Worm (Caenorhabditis elegans) whole organism, late embryonic: Measurements from ENCODE around the gene cutl-26.

Experiments used
- C08G9.2 ChIP-seq: sonication (generic microtip); optimal IDR thresholded peaks from 2 replicates; lab custom pipeline; 2016; ENCODE audit warnings: mild to moderate bottlenecking, missing genetic modification characterization, moderate library complexity, missing compliant biosample characterization
- C38D4.7 ChIP-seq: fragments of 200-800 bp; sonication (Bioruptor generic); optimal IDR thresholded peaks from 2 replicates; lab custom pipeline; 2018; ENCODE audit warnings: mild to moderate bottlenecking, missing genetic modification characterization, moderate library complexity, missing compliant biosample characterization
- F13H6.1 ChIP-seq: sonication (generic microtip); optimal IDR thresholded peaks from 2 replicates; lab custom pipeline; 2016; ENCODE audit warnings: missing genetic modification characterization, missing compliant biosample characterization
- K02D7.2 ChIP-seq: sonication (generic microtip); optimal IDR thresholded peaks from 2 replicates; lab custom pipeline; 2017; ENCODE audit warnings: mild to moderate bottlenecking, missing genetic modification characterization, missing compliant biosample characterization
- K09A11.1 ChIP-seq: sonication (generic microtip); optimal IDR thresholded peaks from 2 replicates; lab custom pipeline; 2017; ENCODE audit warnings: antibody characterized with exemption, mild to moderate bottlenecking, missing genetic modification characterization, missing compliant biosample characterization; ENCODE audit not compliant: insufficient read depth
- Y22D7AL.16 ChIP-seq: sonication (generic microtip); optimal IDR thresholded peaks from 2 replicates; lab custom pipeline; 2016; ENCODE audit warnings: missing genetic modification characterization, missing compliant biosample characterization
- ama-1 ChIP-seq: fragments of 150-350 bp; optimal IDR thresholded peaks from 2 replicates; lab custom pipeline; 2014
- ceh-2 ChIP-seq: sonication (generic microtip); optimal IDR thresholded peaks from 2 replicates; lab custom pipeline; 2016; ENCODE audit warnings: missing genotype, missing genetic modification characterization, missing compliant biosample characterization
- ceh-24 ChIP-seq: sonication (generic microtip); optimal IDR thresholded peaks from 2 replicates; lab custom pipeline; 2016; ENCODE audit warnings: mild to moderate bottlenecking, missing genetic modification characterization, missing compliant biosample characterization
- ceh-34 ChIP-seq: sonication (generic microtip); optimal IDR thresholded peaks from 2 replicates; lab custom pipeline; 2016; ENCODE audit warnings: mild to moderate bottlenecking, missing genetic modification characterization, missing compliant biosample characterization
- ceh-45 ChIP-seq: fragments of 200-800 bp; sonication (Bioruptor generic); IDR thresholded peaks from 2 replicates; pipeline ENCODE4 v1.3.6; 2022; ENCODE audit warnings: missing genetic modification reagents, missing genetic modification characterization, missing compliant biosample characterization
- ceh-48 ChIP-seq: sonication (generic microtip); optimal IDR thresholded peaks from 2 replicates; lab custom pipeline; 2016; ENCODE audit warnings: missing genetic modification characterization, inconsistent platforms, missing compliant biosample characterization
- ceh-6 ChIP-seq: fragments of 200-800 bp; sonication (Bioruptor generic); optimal IDR thresholded peaks from 2 replicates; lab custom pipeline; 2018; ENCODE audit warnings: mild to moderate bottlenecking, missing genetic modification characterization, missing compliant biosample characterization
- ceh-9 ChIP-seq: sonication (generic microtip); optimal IDR thresholded peaks from 2 replicates; lab custom pipeline; 2016; ENCODE audit warnings: mild to moderate bottlenecking, missing genetic modification characterization, inconsistent platforms, missing compliant biosample characterization
- dmd-4 ChIP-seq: sonication (generic microtip); optimal IDR thresholded peaks from 2 replicates; lab custom pipeline; 2016; ENCODE audit warnings: borderline replicate concordance, missing genetic modification characterization, missing compliant biosample characterization
- dve-1 ChIP-seq: sonication (generic microtip); optimal IDR thresholded peaks from 2 replicates; lab custom pipeline; 2017; ENCODE audit warnings: antibody characterized with exemption, mild to moderate bottlenecking, missing genetic modification characterization, missing compliant biosample characterization
- elt-4 ChIP-seq: sonication (generic microtip); optimal IDR thresholded peaks from 2 replicates; lab custom pipeline; 2016; ENCODE audit warnings: missing genetic modification characterization, missing compliant biosample characterization
- ets-4 ChIP-seq: sonication (generic microtip); optimal IDR thresholded peaks from 2 replicates; lab custom pipeline; 2016; ENCODE audit warnings: missing genetic modification characterization, missing compliant biosample characterization
- fax-1 ChIP-seq: sonication (generic microtip); optimal IDR thresholded peaks from 2 replicates; lab custom pipeline; 2016; ENCODE audit warnings: missing genotype, missing genetic modification characterization, missing compliant biosample characterization
- gmeb-2 ChIP-seq: sonication (generic microtip); optimal IDR thresholded peaks from 2 replicates; lab custom pipeline; 2016; ENCODE audit warnings: missing genetic modification characterization, inconsistent platforms, missing compliant biosample characterization
- hlh-13 ChIP-seq: fragments of 200-800 bp; sonication (Bioruptor generic); optimal IDR thresholded peaks from 2 replicates; lab custom pipeline; 2018; ENCODE audit warnings: mild to moderate bottlenecking, missing genetic modification characterization, missing compliant biosample characterization
- hlh-15 ChIP-seq: sonication (generic microtip); optimal IDR thresholded peaks from 2 replicates; lab custom pipeline; 2016; ENCODE audit warnings: missing genetic modification characterization, missing compliant biosample characterization
- hlh-30 ChIP-seq: sonication (generic microtip); optimal IDR thresholded peaks from 2 replicates; lab custom pipeline; 2017; ENCODE audit warnings: antibody characterized with exemption, missing genetic modification characterization, missing compliant biosample characterization; ENCODE audit not compliant: insufficient read depth
- madf-2 ChIP-seq: sonication (generic microtip); optimal IDR thresholded peaks from 2 replicates; lab custom pipeline; 2017; ENCODE audit warnings: missing genetic modification characterization, missing compliant biosample characterization
- nfya-1 ChIP-seq: sonication (generic microtip); optimal IDR thresholded peaks from 2 replicates; lab custom pipeline; 2017; ENCODE audit warnings: missing genetic modification characterization, mild to moderate bottlenecking, missing compliant biosample characterization, antibody characterized with exemption, moderate library complexity
- nhr-232 ChIP-seq: sonication (generic microtip); optimal IDR thresholded peaks from 2 replicates; lab custom pipeline; 2016; ENCODE audit warnings: missing genetic modification characterization, missing compliant biosample characterization
- odd-2 ChIP-seq: sonication (generic microtip); optimal IDR thresholded peaks from 2 replicates; lab custom pipeline; 2017; ENCODE audit warnings: antibody characterized with exemption, mild to moderate bottlenecking, missing genetic modification characterization, missing compliant biosample characterization
- pag-3 ChIP-seq: sonication (generic microtip); optimal IDR thresholded peaks from 2 replicates; lab custom pipeline; 2016; ENCODE audit warnings: missing compliant biosample characterization, missing genetic modification characterization, borderline replicate concordance
- pax-1 ChIP-seq: fragments of 150-350 bp; optimal IDR thresholded peaks from 2 replicates; lab custom pipeline; 2014; ENCODE audit warnings: missing biosample characterization, missing genetic modification characterization
- pha-2 ChIP-seq: sonication (generic microtip); optimal IDR thresholded peaks from 2 replicates; lab custom pipeline; 2017; ENCODE audit warnings: mild to moderate bottlenecking, missing genetic modification characterization, missing compliant biosample characterization
- pqm-1 ChIP-seq: sonication (generic microtip); optimal IDR thresholded peaks from 2 replicates; lab custom pipeline; 2016; ENCODE audit warnings: missing genetic modification characterization, missing compliant biosample characterization
- pros-1 ChIP-seq: fragments of 150-350 bp; optimal IDR thresholded peaks from 2 replicates; lab custom pipeline; 2014; ENCODE audit warnings: missing biosample characterization, missing genetic modification reagents, missing genetic modification characterization
- ref-2 ChIP-seq: sonication (generic microtip); optimal IDR thresholded peaks from 2 replicates; lab custom pipeline; 2016; ENCODE audit warnings: missing genetic modification characterization, missing compliant biosample characterization
- rnt-1 ChIP-seq: sonication (generic microtip); optimal IDR thresholded peaks from 2 replicates; lab custom pipeline; 2016; ENCODE audit warnings: missing genetic modification characterization, missing compliant biosample characterization
- sox-4 ChIP-seq: sonication (generic microtip); optimal IDR thresholded peaks from 2 replicates; lab custom pipeline; 2017; ENCODE audit warnings: mild to moderate bottlenecking, missing genetic modification characterization, inconsistent platforms, missing compliant biosample characterization
- unc-3 ChIP-seq, 2 experiments: fragments of 200-800 bp in 1 of 2; sonication (Bioruptor generic) in 1 of 2; sonication (generic microtip) in 1 of 2; conservative IDR thresholded peaks in 1 of 2; optimal IDR thresholded peaks in 1 of 2; 2 replicates each; pipeline versions ENCODE4 v1.3.6 to Lab custom; 2016 to 2022; ENCODE audit warnings: missing compliant biosample characterization in 2 of 2, missing genetic modification characterization in 2 of 2, missing genetic modification reagents in 1 of 2
- unc-42 ChIP-seq: sonication (generic microtip); optimal IDR thresholded peaks from 2 replicates; lab custom pipeline; 2016; ENCODE audit warnings: missing genotype, missing genetic modification characterization, missing compliant biosample characterization
- unc-55 ChIP-seq: sonication (generic microtip); optimal IDR thresholded peaks from 2 replicates; lab custom pipeline; 2017; ENCODE audit warnings: missing biosample characterization, missing genetic modification reagents, missing genetic modification characterization
- unc-86 ChIP-seq: sonication (generic microtip); optimal IDR thresholded peaks from 2 replicates; lab custom pipeline; 2016; ENCODE audit warnings: missing genetic modification characterization, missing compliant biosample characterization

Gene cutl-26

DNA sequence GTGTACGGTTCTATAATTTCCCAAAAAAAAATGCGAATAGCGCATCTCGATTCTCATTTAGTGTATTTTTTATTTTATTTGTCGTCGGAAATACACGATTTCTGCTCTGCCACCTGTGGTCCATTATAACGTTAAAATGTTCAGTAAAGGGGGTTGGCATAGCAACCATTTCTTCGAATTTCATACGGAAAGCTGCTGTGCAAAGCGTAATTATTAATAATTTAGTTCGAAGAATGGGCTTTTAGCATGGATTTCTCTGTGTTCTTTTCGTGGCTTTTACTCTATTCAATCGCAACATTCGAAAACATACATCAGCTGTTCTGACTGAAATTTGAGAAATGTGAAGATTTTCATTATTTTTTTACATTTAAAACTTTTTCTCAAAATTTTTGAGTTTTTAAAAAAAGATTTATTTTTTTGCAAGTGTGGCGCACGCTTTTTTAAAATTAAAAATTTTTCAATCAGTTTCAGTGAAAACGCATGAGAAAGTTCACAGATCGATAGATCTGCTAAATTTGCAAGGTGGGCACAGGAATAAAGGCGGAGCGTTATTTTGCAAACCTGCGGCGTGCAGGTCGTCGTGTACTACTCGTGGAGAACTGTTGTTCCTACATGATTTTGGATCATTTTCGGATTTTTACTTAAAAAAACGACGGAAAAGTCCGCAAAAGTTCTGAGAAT, 48.9 kb downstream of the cutl-26 start:
- TF ChIP-seq ceh-48 (tag; lab: Kevin White, UChicago) (no peak), ets-4 (tag; lab: Kevin White, UChicago) (no peak), unc-55 (no peak), C38D4.7 (GFP tag; lab: Kevin White, UChicago) (no peak), nhr-232 (no peak), F13H6.1 (no peak), K02D7.2 (no peak)

DNA sequence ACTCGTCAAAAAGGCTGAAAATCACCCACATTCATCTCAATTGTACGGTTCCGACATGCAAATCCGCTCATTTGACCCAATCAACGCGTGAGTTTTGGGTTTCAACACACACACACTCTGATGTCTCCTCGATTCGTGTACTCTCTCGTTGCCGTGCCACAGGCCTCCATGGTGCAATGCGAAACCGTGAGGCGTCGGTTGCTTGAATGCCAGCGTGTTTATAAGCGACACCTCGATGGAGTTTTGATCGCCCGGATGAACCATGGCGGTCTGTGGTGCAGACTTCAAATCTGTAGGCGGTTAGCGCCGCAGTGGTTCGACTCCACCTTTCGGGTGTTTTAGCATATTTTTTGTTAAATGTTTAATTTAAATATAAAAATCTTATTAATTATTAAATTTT, 49.6 kb downstream of the cutl-26 start:
- peak; percentile 63 for TF ChIP-seq ceh-34 (tag; lab: Kevin White, UChicago)
- TF ChIP-seq hlh-30: peak; percentile 20
- TF ChIP-seq Y22D7AL.16 (tag; lab: Kevin White, UChicago): peak; percentile 15
- TF ChIP-seq pros-1 (tag; lab: Kevin White, UChicago): no peak
- peak; percentile 25 for TF ChIP-seq nfya-1 (tag; lab: Kevin White, UChicago)

- TF ChIP-seq dmd-4 (no peak), ceh-48 (tag; lab: Kevin White, UChicago) (no peak), sox-4 (no peak), unc-42 (tag; lab: Kevin White, UChicago) (no peak), K02D7.2 (no peak), C08G9.2 (tag; lab: Kevin White, UChicago) (no peak)
Measured at ce11 chrIV:657046-657445, 50.5 kb downstream of the cutl-26 start.

DNA sequence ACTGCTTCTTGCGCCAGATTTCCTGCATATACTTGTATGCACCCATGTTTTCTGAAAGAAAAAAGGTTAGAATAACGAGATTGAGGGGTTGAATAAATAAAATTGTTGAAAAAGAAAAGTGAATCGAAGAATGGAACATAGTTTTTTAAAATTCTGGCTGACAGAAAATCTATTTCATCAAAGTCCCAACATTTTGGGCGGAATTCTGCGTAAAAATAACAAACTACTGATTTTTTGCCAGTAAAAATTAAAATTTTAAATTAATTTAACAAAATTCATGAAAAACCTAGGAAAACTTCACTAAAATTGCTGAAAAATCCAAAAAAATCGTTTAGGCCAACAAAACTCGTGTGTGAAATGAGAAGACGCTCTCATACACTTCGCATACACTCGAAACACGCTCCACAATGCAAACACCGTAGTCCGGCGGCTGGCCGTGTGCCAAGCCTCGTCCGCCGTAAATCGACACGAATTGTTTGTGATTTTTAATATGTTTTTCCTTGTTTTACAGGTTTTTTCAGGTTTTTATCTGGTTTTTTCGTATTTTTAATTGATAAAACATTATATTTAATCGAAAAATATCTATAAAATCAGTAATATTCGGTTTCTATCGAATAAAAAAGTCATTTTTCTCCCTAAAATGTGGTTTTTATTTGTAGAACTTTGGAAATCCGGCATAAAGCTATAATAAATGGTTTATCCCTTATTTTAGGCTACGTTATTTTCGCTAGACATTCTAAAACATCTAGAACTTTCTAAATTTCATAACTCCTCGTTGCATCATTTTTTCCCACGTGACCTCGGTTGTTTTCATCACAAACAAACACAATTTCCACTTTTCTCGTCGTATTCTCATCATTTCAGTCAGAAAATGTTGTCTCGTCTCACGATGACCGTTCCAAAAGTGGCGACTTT, 52.8 kb downstream of the cutl-26 start, which contains the start of the genes rpl-15 and K11H12.8:
Gene rpl-15 (minus strand): TSS at position 51 of the 915 bp plus-strand sequence.
Gene K11H12.8 (plus strand): TSS at position 865 of the 915 bp plus-strand sequence.
- TF ChIP-seq odd-2 (tag; lab: Kevin White, UChicago): peak; percentile 19
- peak; percentile 71 for TF ChIP-seq ceh-24 (tag; lab: Kevin White, UChicago)
- peak; percentile 84 for TF ChIP-seq sox-4
- TF ChIP-seq C08G9.2 (tag; lab: Kevin White, UChicago): peak; percentile 89
- peak; percentile 92 for TF ChIP-seq F13H6.1
- peak; percentile 78 for TF ChIP-seq K02D7.2
- peak; percentile 94 for TF ChIP-seq unc-42 (tag; lab: Kevin White, UChicago)
- TF ChIP-seq unc-86 (tag; lab: Kevin White, UChicago): peak; percentile 98
- TF ChIP-seq gmeb-2 (tag; lab: Kevin White, UChicago): peak; percentile 87
- no peak for TF ChIP-seq elt-4 (tag; lab: Kevin White, UChicago)
- peak; percentile 99 for TF ChIP-seq dve-1 (tag; lab: Kevin White, UChicago)
- peak; percentile 73 for TF ChIP-seq ceh-6 (GFP tag; lab: Kevin White, UChicago)
- peak; percentile 96 for TF ChIP-seq ceh-2 (tag; lab: Kevin White, UChicago)
- TF ChIP-seq nfya-1 (tag; lab: Kevin White, UChicago): peak; percentile 99
- TF ChIP-seq pros-1 (tag; lab: Kevin White, UChicago): peak; percentile 90
- no peak for TF ChIP-seq ceh-9 (tag; lab: Kevin White, UChicago)
- peak; percentile 87 for TF ChIP-seq unc-3 (GFP tag; conservative IDR thresholded peaks at IDR 0.05; lab: Robert Waterston, UW)
- peak; percentile 95 for TF ChIP-seq unc-3 (tag; optimal IDR thresholded peaks at IDR 0.05; lab: Kevin White, UChicago)
- TF ChIP-seq ama-1 (lab: Kevin White, UChicago): no peak
- peak; percentile 85 for TF ChIP-seq ceh-48 (tag; lab: Kevin White, UChicago)
- peak; percentile 98 for TF ChIP-seq pqm-1 (tag; lab: Kevin White, UChicago)
- peak; percentile 47 for TF ChIP-seq dmd-4
- peak; percentile 56 for TF ChIP-seq hlh-15 (tag; lab: Kevin White, UChicago)
- peak; percentile 88 for TF ChIP-seq ceh-45 (GFP tag; lab: Robert Waterston, UW)
- TF ChIP-seq K09A11.1 (tag; lab: Kevin White, UChicago): peak; percentile 85
- TF ChIP-seq rnt-1 (tag; lab: Kevin White, UChicago): peak; percentile 99
- TF ChIP-seq fax-1 (tag; lab: Kevin White, UChicago): peak; percentile 84
- peak; percentile 94 for TF ChIP-seq hlh-30
- TF ChIP-seq pax-1: peak; percentile 92
- TF ChIP-seq pag-3 (tag; lab: Kevin White, UChicago): peak; percentile 89
- peak; percentile 99 for TF ChIP-seq ref-2 (tag; lab: Kevin White, UChicago)
- TF ChIP-seq pha-2 (tag; lab: Kevin White, UChicago): peak; percentile 87
- TF ChIP-seq madf-2: peak; percentile 90
- peak; percentile 84 for TF ChIP-seq unc-55
- TF ChIP-seq ceh-34 (tag; lab: Kevin White, UChicago): peak; percentile 100
- no peak for TF ChIP-seq nhr-232
- TF ChIP-seq C38D4.7 (GFP tag; lab: Kevin White, UChicago): peak; percentile 59
- TF ChIP-seq hlh-13: peak; percentile 30
